Worm (Caenorhabditis elegans) whole organism, L1 larva: Measurements from ENCODE around the gene C18D11.7.

Source experiments
- C34B4.2 ChIP-seq: sonication (generic microtip); optimal IDR thresholded peaks from 2 replicates; lab custom pipeline; 2017; ENCODE audit warnings: mild to moderate bottlenecking, missing genetic modification characterization, missing compliant biosample characterization
- Y116A8C.19 ChIP-seq: sonication (generic microtip); optimal IDR thresholded peaks from 2 replicates; lab custom pipeline; 2016; ENCODE audit warnings: missing compliant biosample characterization, missing genetic modification characterization, borderline replicate concordance
- aha-1 ChIP-seq: fragments of 150-350 bp; optimal IDR thresholded peaks from 2 replicates; lab custom pipeline; 2014; ENCODE audit warnings: missing biosample characterization, missing genetic modification characterization
- alr-1 ChIP-seq: fragments of 200-800 bp; sonication (Bioruptor generic); optimal IDR thresholded peaks from 2 replicates; lab custom pipeline; 2018; ENCODE audit warnings: borderline replicate concordance, mild to moderate bottlenecking, missing genetic modification characterization, missing compliant biosample characterization
- aly-2 ChIP-seq: fragments of 150-350 bp; optimal IDR thresholded peaks from 2 replicates; lab custom pipeline; 2014; ENCODE audit warnings: missing biosample characterization, missing genetic modification characterization
- blmp-1 ChIP-seq: fragments of 150-350 bp; optimal IDR thresholded peaks from 2 replicates; lab custom pipeline; 2014; ENCODE audit warnings: missing biosample characterization, missing genetic modification characterization
- ceh-82 ChIP-seq, 3 experiments: fragments of 150-350 bp in 1 of 3; sonication (generic microtip) in 2 of 3; optimal IDR thresholded peaks; 2 replicates each; lab custom pipeline; 2014 to 2017; ENCODE audit warnings: missing biosample characterization in 3 of 3, missing genetic modification characterization in 3 of 3
- ceh-90 ChIP-seq: sonication (generic microtip); optimal IDR thresholded peaks from 2 replicates; lab custom pipeline; 2016; ENCODE audit warnings: missing genetic modification characterization, missing compliant biosample characterization
- dsc-1 ChIP-seq: sonication (generic microtip); optimal IDR thresholded peaks from 2 replicates; lab custom pipeline; 2016; ENCODE audit warnings: mild to moderate bottlenecking, missing genetic modification characterization, missing compliant biosample characterization
- efl-1 ChIP-seq, 4 experiments: fragments of 150-350 bp; optimal IDR thresholded peaks in 3 of 4; peaks in 1 of 4; 1 replicate in 1 of 4; 2 replicates in 3 of 4; lab custom pipeline; 2014; ENCODE audit warnings: missing biosample characterization in 2 of 4, missing genetic modification characterization in 2 of 4, missing genetic modification reagents in 2 of 4
- egl-13 ChIP-seq: sonication (generic microtip); optimal IDR thresholded peaks from 2 replicates; lab custom pipeline; 2016; ENCODE audit warnings: missing genotype, missing genetic modification reagents, missing genetic modification characterization, missing compliant biosample characterization
- egl-27 ChIP-seq, 2 experiments: fragments of 150-350 bp in 1 of 2; sonication (generic microtip); optimal IDR thresholded peaks; 3 replicates each; lab custom pipeline; 2017 to 2018; ENCODE audit warnings: missing biosample characterization in 2 of 2, missing genetic modification characterization in 2 of 2, missing genetic modification reagents in 2 of 2
- elt-3 ChIP-seq, 6 experiments: fragments of 150-350 bp in 1 of 6; sonication (generic microtip); optimal IDR thresholded peaks; 2 replicates each; lab custom pipeline; 2017 to 2018; ENCODE audit warnings: missing biosample characterization in 6 of 6, missing genetic modification characterization in 6 of 6, inconsistent platforms in 1 of 6
- fkh-10 ChIP-seq: sonication (generic microtip); optimal IDR thresholded peaks from 2 replicates; lab custom pipeline; 2017; ENCODE audit warnings: missing biosample characterization, missing genetic modification reagents, missing genetic modification characterization
- fkh-8 ChIP-seq: sonication (generic microtip); optimal IDR thresholded peaks from 2 replicates; lab custom pipeline; 2016; ENCODE audit warnings: mild to moderate bottlenecking, missing genetic modification characterization, missing compliant biosample characterization
- fos-1 ChIP-seq: fragments of 150-350 bp; optimal IDR thresholded peaks from 2 replicates; lab custom pipeline; 2014; ENCODE audit warnings: missing biosample characterization, missing genetic modification characterization
- irx-1 ChIP-seq: sonication (generic microtip); optimal IDR thresholded peaks from 2 replicates; lab custom pipeline; 2016; ENCODE audit warnings: missing genetic modification characterization, missing compliant biosample characterization
- isw-1 ChIP-seq: fragments of 200-800 bp; sonication (Bioruptor generic); IDR thresholded peaks from 2 replicates; pipeline ENCODE4 v1.3.6; 2022; ENCODE audit warnings: missing genetic modification characterization, missing compliant biosample characterization
- lin-14 ChIP-seq: fragments of 200-800 bp; sonication (Bioruptor generic); optimal IDR thresholded peaks from 2 replicates; lab custom pipeline; 2018; ENCODE audit warnings: mild to moderate bottlenecking, missing genetic modification characterization, moderate library complexity, missing compliant biosample characterization
- lin-35 ChIP-seq, 2 experiments: fragments of 150-350 bp; optimal IDR thresholded peaks; 2 replicates each; lab custom pipeline; 2014; ENCODE audit warnings: missing biosample characterization in 2 of 2, missing genetic modification characterization in 2 of 2, missing genetic modification reagents in 2 of 2
- lin-39 ChIP-seq: fragments of 150-350 bp; optimal IDR thresholded peaks from 2 replicates; lab custom pipeline; 2014; ENCODE audit warnings: missing biosample characterization, missing genetic modification reagents, missing genetic modification characterization
- lsy-2 ChIP-seq, 2 experiments: fragments of 150-350 bp; optimal IDR thresholded peaks; 2 replicates each; lab custom pipeline; 2014; ENCODE audit warnings: missing biosample characterization in 2 of 2, missing genetic modification characterization in 2 of 2
- mef-2 ChIP-seq: fragments of 150-350 bp; optimal IDR thresholded peaks from 2 replicates; lab custom pipeline; 2014; ENCODE audit warnings: missing biosample characterization, missing genetic modification characterization
- nhr-11 ChIP-seq: fragments of 150-350 bp; optimal IDR thresholded peaks from 2 replicates; lab custom pipeline; 2014; ENCODE audit warnings: missing biosample characterization, missing genetic modification characterization
- nhr-12 ChIP-seq: sonication (generic microtip); optimal IDR thresholded peaks from 2 replicates; lab custom pipeline; 2017; ENCODE audit warnings: missing biosample characterization, missing genetic modification characterization
- nhr-19 ChIP-seq: fragments of 200-800 bp; sonication (Bioruptor generic); conservative IDR thresholded peaks from 2 replicates; pipeline ENCODE4 v1.3.6; 2022; ENCODE audit warnings: missing genetic modification characterization, missing compliant biosample characterization
- nhr-237 ChIP-seq: fragments of 150-350 bp; optimal IDR thresholded peaks from 2 replicates; lab custom pipeline; 2014; ENCODE audit warnings: missing biosample characterization, missing genetic modification characterization
- nhr-28 ChIP-seq: fragments of 150-350 bp; optimal IDR thresholded peaks from 2 replicates; lab custom pipeline; 2014; ENCODE audit warnings: missing biosample characterization, missing genetic modification characterization
- nhr-47 ChIP-seq: sonication (generic microtip); optimal IDR thresholded peaks from 2 replicates; lab custom pipeline; 2016; ENCODE audit warnings: mild to moderate bottlenecking, missing genetic modification characterization, moderate library complexity, missing compliant biosample characterization
- nhr-71 ChIP-seq: sonication (generic microtip); optimal IDR thresholded peaks from 2 replicates; lab custom pipeline; 2016; ENCODE audit warnings: mild to moderate bottlenecking, missing genetic modification characterization, moderate library complexity, missing compliant biosample characterization
- nhr-77 ChIP-seq: fragments of 150-350 bp; optimal IDR thresholded peaks from 2 replicates; lab custom pipeline; 2014; ENCODE audit warnings: missing biosample characterization, missing genetic modification characterization
- nhr-84 ChIP-seq: sonication (generic microtip); optimal IDR thresholded peaks from 2 replicates; lab custom pipeline; 2017; ENCODE audit warnings: missing biosample characterization, missing genetic modification characterization
- nhr-90 ChIP-seq: sonication (generic microtip); optimal IDR thresholded peaks from 2 replicates; lab custom pipeline; 2016; ENCODE audit warnings: mild to moderate bottlenecking, missing genetic modification characterization, missing compliant biosample characterization; ENCODE audit not compliant: poor library complexity
- pag-3 ChIP-seq: sonication (generic microtip); optimal IDR thresholded peaks from 2 replicates; lab custom pipeline; 2017; ENCODE audit warnings: missing genetic modification characterization, mild to moderate bottlenecking, missing compliant biosample characterization, antibody characterized with exemption, borderline replicate concordance; ENCODE audit not compliant: insufficient read depth
- skn-1 ChIP-seq: fragments of 150-350 bp; optimal IDR thresholded peaks from 2 replicates; lab custom pipeline; 2014; ENCODE audit warnings: missing biosample characterization, missing genetic modification characterization
- sox-4 ChIP-seq: sonication (generic microtip); optimal IDR thresholded peaks from 2 replicates; lab custom pipeline; 2016; ENCODE audit warnings: missing genetic modification characterization, missing compliant biosample characterization
- sup-37 ChIP-seq: fragments of 200-800 bp; sonication (Bioruptor generic); optimal IDR thresholded peaks from 2 replicates; lab custom pipeline; 2018; ENCODE audit warnings: mild to moderate bottlenecking, missing genetic modification characterization, missing compliant biosample characterization
- tbx-2 ChIP-seq: sonication (generic microtip); optimal IDR thresholded peaks from 2 replicates; lab custom pipeline; 2016; ENCODE audit warnings: missing genetic modification characterization, missing compliant biosample characterization
- unc-62 ChIP-seq: fragments of 150-350 bp; optimal IDR thresholded peaks from 2 replicates; lab custom pipeline; 2014; ENCODE audit warnings: missing biosample characterization, missing genetic modification reagents, missing genetic modification characterization
- unc-98 ChIP-seq: fragments of 200-800 bp; sonication (Bioruptor generic); IDR thresholded peaks from 2 replicates; pipeline ENCODE4 v1.3.6; 2022; ENCODE audit warnings: missing genetic modification characterization, missing compliant biosample characterization
- xbp-1 ChIP-seq: sonication (generic microtip); optimal IDR thresholded peaks from 2 replicates; lab custom pipeline; 2016; ENCODE audit warnings: missing genetic modification characterization, missing compliant biosample characterization
- zag-1 ChIP-seq: fragments of 150-350 bp; optimal IDR thresholded peaks from 2 replicates; lab custom pipeline; 2014; ENCODE audit warnings: missing biosample characterization, missing genetic modification characterization

Gene C18D11.7

ce11 chrIII:11847014-11847413 is 40.4 kb upstream of the C18D11.7 start:
- TF ChIP-seq nhr-237 (no peak), lsy-2 (tag; optimal IDR thresholded peaks at IDR 0.05; lab: Kevin White, UChicago) (peak in 1 of 2 experiments; percentile 30)

ce11 chrIII:11846365-11846764 is 39.8 kb upstream of the C18D11.7 start, which contains the start of gene ntl-3:
ntl-3 (minus strand) TSS chrIII:11846465.
- TF ChIP-seq irx-1 (no peak), alr-1 (tag; lab: Kevin White, UChicago) (no peak), lin-39 (tag; lab: Kevin White, UChicago) (no peak), nhr-11 (tag; lab: Kevin White, UChicago) (no peak), xbp-1 (tag; lab: Kevin White, UChicago) (no peak), zag-1 (no peak)
- TF ChIP-seq, all 84 proteins: peak for 0

DNA sequence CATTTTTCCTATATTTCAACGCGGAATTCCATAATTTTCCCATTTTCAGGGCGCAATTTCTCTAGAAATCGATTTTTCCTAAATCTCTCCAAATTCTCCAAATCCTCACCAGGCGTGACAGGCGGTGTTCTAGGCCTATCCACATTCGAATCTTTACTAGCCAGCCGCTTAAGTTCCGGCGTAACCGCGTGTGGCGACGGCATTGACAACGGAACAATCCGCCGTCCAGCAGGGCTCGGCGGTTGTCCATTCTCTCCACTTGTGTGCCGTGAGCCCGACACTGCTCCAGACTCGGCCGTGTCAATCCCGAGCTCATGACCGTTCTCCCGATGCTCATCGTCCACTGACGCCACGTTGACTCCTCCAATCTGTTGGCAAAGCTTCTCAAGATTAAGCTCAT is 36.4 kb upstream of the C18D11.7 start:
- no peak for TF ChIP-seq tbx-2 (tag; lab: Kevin White, UChicago)
- no peak for TF ChIP-seq unc-62 (GFP tag; lab: Kevin White, UChicago)
- no peak for TF ChIP-seq C34B4.2 (tag; lab: Kevin White, UChicago)
- TF ChIP-seq nhr-77 (tag; lab: Kevin White, UChicago), result no peak
- TF ChIP-seq aha-1 (tag; lab: Kevin White, UChicago), result no peak
- TF ChIP-seq pag-3 (tag; lab: Kevin White, UChicago), result no peak
- TF ChIP-seq ceh-90, result no peak
- TF ChIP-seq alr-1 (tag; lab: Kevin White, UChicago), result no peak
- TF ChIP-seq blmp-1 (tag; lab: Kevin White, UChicago), result no peak

- no peak for TF ChIP-seq nhr-28 (tag; lab: Kevin White, UChicago)
- no peak for TF ChIP-seq sox-4 (tag; lab: Kevin White, UChicago)
- TF ChIP-seq Y116A8C.19 (tag; lab: Kevin White, UChicago), result no peak
- TF ChIP-seq efl-1 (optimal IDR thresholded peaks at IDR 0.05; lab: Kevin White, UChicago), result no peak
- TF ChIP-seq efl-1 (GFP tag; optimal IDR thresholded peaks at IDR 0.05 in 1 of 2; lab: Kevin White, UChicago), result peak in 1 of 2 experiments; percentile 29
- no peak for TF ChIP-seq zag-1
These were observed 35.1 kb upstream of the C18D11.7 start for ce11 chrIII:11841728-11842127.

- TF ChIP-seq egl-13 (tag; lab: Kevin White, UChicago), result no peak
- no peak for TF ChIP-seq elt-3 (tag; optimal IDR thresholded peaks at IDR 0.05; lab: Kevin White, UChicago)
- TF ChIP-seq nhr-19 (GFP tag; lab: Robert Waterston, UW), result no peak
- TF ChIP-seq aly-2 (tag; lab: Kevin White, UChicago), result no peak
- TF ChIP-seq skn-1 (tag; lab: Kevin White, UChicago), result peak; percentile 97
- no peak for TF ChIP-seq mef-2
- TF ChIP-seq, all 84 proteins: peak for 1
These were observed 30.1 kb upstream of the C18D11.7 start for ce11 chrIII:11836734-11837133.

ce11 chrIII:11836054-11836453 is 29.5 kb upstream of the C18D11.7 start:
- no peak for TF ChIP-seq nhr-84 (tag; lab: Kevin White, UChicago)
- peak; percentile 59 for TF ChIP-seq lin-14 (GFP tag; lab: Kevin White, UChicago)
- no peak for TF ChIP-seq unc-98 (GFP tag; lab: Robert Waterston, UW)
- TF ChIP-seq nhr-77 (tag; lab: Kevin White, UChicago), result no peak
- no peak for TF ChIP-seq ceh-82 (tag; optimal IDR thresholded peaks at IDR 0.05; lab: Kevin White, UChicago)
- peak; percentile 15 for TF ChIP-seq egl-13 (tag; lab: Kevin White, UChicago)
- TF ChIP-seq Y116A8C.19 (tag; lab: Kevin White, UChicago), result no peak
- TF ChIP-seq fkh-10 (GFP tag; lab: Kevin White, UChicago), result no peak
- no peak for TF ChIP-seq fos-1 (tag; lab: Kevin White, UChicago)
- no peak for TF ChIP-seq egl-27 (tag; optimal IDR thresholded peaks at IDR 0.05; lab: Kevin White, UChicago)
- TF ChIP-seq isw-1 (GFP tag; lab: Robert Waterston, UW), result no peak
- TF ChIP-seq nhr-71, result peak; percentile 55
- TF ChIP-seq tbx-2 (tag; lab: Kevin White, UChicago), result no peak
- TF ChIP-seq nhr-12, result no peak
- no peak for TF ChIP-seq nhr-237
- peak; percentile 17 for TF ChIP-seq nhr-47
- TF ChIP-seq dsc-1 (tag; lab: Kevin White, UChicago), result peak; percentile 31
- TF ChIP-seq sox-4 (tag; lab: Kevin White, UChicago), result peak; percentile 31
- no peak for TF ChIP-seq nhr-90 (tag; lab: Kevin White, UChicago)
- TF ChIP-seq lin-35 (GFP tag; optimal IDR thresholded peaks at IDR 0.05; lab: Kevin White, UChicago), result no peak
- TF ChIP-seq lsy-2 (tag; optimal IDR thresholded peaks at IDR 0.05; lab: Kevin White, UChicago), result peak in 1 of 2 experiments; percentile 40
- TF ChIP-seq fkh-8 (tag; lab: Kevin White, UChicago), result peak; percentile 83
- TF ChIP-seq sup-37 (GFP tag; lab: Kevin White, UChicago), result no peak
